Fruit fly (Drosophila melanogaster): ENCODE results near the gene AP-1gamma.

The AP-1gamma gene

dm6 chrX:9118961-9119633 is 10.6 kb downstream of the AP-1gamma start (continued):
- peak; percentile 20 for TF ChIP-seq CG10274 (GFP tag; optimal IDR thresholded peaks at IDR 0.05)
- TF ChIP-seq ranshi (GFP tag; IDR thresholded peaks at IDR 0.05): 0 out of 2 replicates have a peak, but pooled peaks have one; percentile 13
- TF ChIP-seq NK7.1 (GFP tag; optimal IDR thresholded peaks at IDR 0.05): peak; percentile 20
- TF ChIP-seq Nf-YC (tag; optimal IDR thresholded peaks at IDR 0.05): no peak
- peak; percentile 21 for TF ChIP-seq Deaf1 (tag; optimal IDR thresholded peaks at IDR 0.05)
- TF ChIP-seq CG10209 (GFP tag; optimal IDR thresholded peaks at IDR 0.05): peak; percentile 2
- no peak for TF ChIP-seq CG31441 (GFP tag; IDR thresholded peaks at IDR 0.05)
- peak; percentile 26 for TF ChIP-seq CG9727 (GFP tag; optimal IDR thresholded peaks at IDR 0.05)
- TF ChIP-seq sens-2 (GFP tag; IDR thresholded peaks at IDR 0.05): no peak
- TF ChIP-seq sna (GFP tag; IDR thresholded peaks at IDR 0.05; ENCODE audit: partially characterized antibody): no peak
- TF ChIP-seq chinmo (GFP tag; IDR thresholded peaks at IDR 0.05; ENCODE audit: partially characterized antibody): 0 out of 4 replicates have a peak, but pooled peaks have one; percentile 49
- peak; percentile 46 for TF ChIP-seq pnt (GFP tag; optimal IDR thresholded peaks at IDR 0.05)
- peak; percentile 15 for TF ChIP-seq Six4 (GFP tag; optimal IDR thresholded peaks at IDR 0.05)
- no peak for TF ChIP-seq Xbp1 (GFP tag; optimal IDR thresholded peaks at IDR 0.05)
- TF ChIP-seq NC2β (GFP tag; optimal IDR thresholded peaks at IDR 0.05): no peak
- peak; percentile 67 for TF ChIP-seq CG10979 (tag; optimal IDR thresholded peaks at IDR 0.05)
- TF ChIP-seq Nf-YA (GFP tag; IDR thresholded peaks at IDR 0.05): no peak
- TF ChIP-seq CHES-1-like (GFP tag; optimal IDR thresholded peaks at IDR 0.05): no peak
- TF ChIP-seq Aef1 (GFP tag; IDR thresholded peaks at IDR 0.05): no peak
- TF ChIP-seq ewg (GFP tag; optimal IDR thresholded peaks at IDR 0.05): peak; percentile 1
- TF ChIP-seq CG6654 (GFP tag; optimal IDR thresholded peaks at IDR 0.05): peak; percentile 24
- no peak for TF ChIP-seq CG3163 (GFP tag; optimal IDR thresholded peaks at IDR 0.05)
- TF ChIP-seq CG8290 (GFP tag; optimal IDR thresholded peaks at IDR 0.05): no peak
- TF ChIP-seq CG8290 (tag; optimal IDR thresholded peaks at IDR 0.05): peak in 1 of 2 experiments; percentile 0
- TF ChIP-seq klu (GFP tag; IDR thresholded peaks at IDR 0.05): no peak
- peak in 1 of 2 experiments; percentile 74 for TF ChIP-seq Eip74EF (GFP tag; optimal IDR thresholded peaks at IDR 0.05)
- no peak for TF ChIP-seq dmrt11E (tag; optimal IDR thresholded peaks at IDR 0.05)
- peak; percentile 97 for TF ChIP-seq CG5180 (GFP tag; optimal IDR thresholded peaks at IDR 0.05)
- TF ChIP-seq BtbVII (GFP tag; optimal IDR thresholded peaks at IDR 0.05): peak; percentile 37
- peak; percentile 14 for TF ChIP-seq CG6813 (GFP tag; optimal IDR thresholded peaks at IDR 0.05)
- TF ChIP-seq Ptx1 (GFP tag; IDR thresholded peaks at IDR 0.05): peak; percentile 53
- TF ChIP-seq corto (GFP tag; optimal IDR thresholded peaks at IDR 0.05): no peak
- TF ChIP-seq CG9932 (GFP tag; IDR thresholded peaks at IDR 0.05): no peak
- TF ChIP-seq CG1792 (GFP tag; optimal IDR thresholded peaks at IDR 0.05): peak; percentile 14
- no peak for TF ChIP-seq pita (GFP tag; optimal IDR thresholded peaks at IDR 0.05)
- no peak for TF ChIP-seq her (GFP tag; optimal IDR thresholded peaks at IDR 0.05)
- peak; percentile 37 for TF ChIP-seq CG15514 (GFP tag; optimal IDR thresholded peaks at IDR 0.05)
- TF ChIP-seq CG17361 (GFP tag; IDR thresholded peaks at IDR 0.05): no peak; the same call in 1 of the 3 replicates
- TF ChIP-seq CG9876 (GFP tag; optimal IDR thresholded peaks at IDR 0.05): no peak
- TF ChIP-seq Pdp1 (GFP tag; optimal IDR thresholded peaks at IDR 0.05): peak; percentile 12 to 17
- 0 out of 2 replicates have a peak, but pooled peaks have one; percentile 48 for TF ChIP-seq HLH3B (GFP tag; IDR thresholded peaks at IDR 0.05)
- no peak for TF ChIP-seq CG11723 (GFP tag; optimal IDR thresholded peaks at IDR 0.05)
- TF ChIP-seq CG4707 (GFP tag; optimal IDR thresholded peaks at IDR 0.05): no peak
- TF ChIP-seq CG7839 (tag; optimal IDR thresholded peaks at IDR 0.05): peak; percentile 65
- peak; percentile 59 for TF ChIP-seq Fer1 (GFP tag; optimal IDR thresholded peaks at IDR 0.05)
- peak; percentile 90 for TF ChIP-seq sens (GFP tag)
- peak; percentile 65 for TF ChIP-seq Blimp-1 (GFP tag; optimal IDR thresholded peaks at IDR 0.05)
- TF ChIP-seq Abd-B (GFP tag; optimal IDR thresholded peaks at IDR 0.05): peak; percentile 47
- TF ChIP-seq Fer3 (tag; optimal IDR thresholded peaks at IDR 0.05): peak; percentile 33
